Fruit fly (Drosophila melanogaster) whole organism, wandering third instar larva: ENCODE data around the gene CG1146.

Experiments
- CG9705 ChIP-seq: fragments of 200-800 bp; sonication (Bioruptor generic); optimal IDR thresholded peaks from 2 replicates; lab custom pipeline; 2018; ENCODE audit warnings: missing biosample characterization, mild to moderate bottlenecking, missing genetic modification characterization
- Vsx2 ChIP-seq: fragments of 200-300, 225-300 bp; sonication (Bioruptor generic); optimal IDR thresholded peaks from 2 replicates; lab custom pipeline; 2018; ENCODE audit warnings: missing biosample characterization, missing genetic modification characterization; ENCODE audit not compliant: partially characterized antibody
- foxo ChIP-seq, 2 experiments: fragments of 200-800 bp; sonication (Bioruptor generic); optimal IDR thresholded peaks; 2 replicates in 1 of 2; 3 replicates in 1 of 2; lab custom pipeline; 2016 to 2017; ENCODE audit warnings: missing biosample characterization in 2 of 2, missing genetic modification characterization in 2 of 2
- lola ChIP-seq: fragments of >200 bp; optimal IDR thresholded peaks from 2 replicates; lab custom pipeline; 2017; ENCODE audit warnings: missing biosample characterization, missing genetic modification characterization
- psq ChIP-seq: fragments of 200-800 bp; sonication (Bioruptor generic); optimal IDR thresholded peaks from 3 replicates; lab custom pipeline; 2017; ENCODE audit warnings: missing biosample characterization, mild to moderate bottlenecking, missing genetic modification characterization, moderate library complexity
- usp ChIP-seq: fragments of >200 bp; optimal IDR thresholded peaks from 2 replicates; lab custom pipeline; 2017; ENCODE audit warnings: missing biosample characterization, missing genetic modification characterization

- TF ChIP-seq foxo (GFP tag; optimal IDR thresholded peaks at IDR 0.05; lab: Kevin White, UChicago): peak in 1 of 2 experiments; percentile 78
- no peak for TF ChIP-seq lola (GFP tag; lab: Kevin White, UChicago)
- no peak for TF ChIP-seq usp
- peak; percentile 37 for TF ChIP-seq CG9705 (GFP tag; lab: Kevin White, UChicago)
- peak; percentile 58 for TF ChIP-seq psq
- TF ChIP-seq Vsx2 (GFP tag; lab: Kevin White, UChicago): no peak
Observed at dm6 chr3L:2479250-2479649, 9.4 kb upstream of the CG1146 start.
